Worm (Caenorhabditis elegans) whole organism, late embryonic: ENCODE results near the gene F02D8.9.

Source experiments
- C38D4.7 ChIP-seq: fragments of 200-800 bp; sonication (Bioruptor generic); optimal IDR thresholded peaks from 2 replicates; lab custom pipeline; 2018; ENCODE audit warnings: mild to moderate bottlenecking, missing genetic modification characterization, moderate library complexity, missing compliant biosample characterization
- F13H6.1 ChIP-seq: sonication (generic microtip); optimal IDR thresholded peaks from 2 replicates; lab custom pipeline; 2016; ENCODE audit warnings: missing genetic modification characterization, missing compliant biosample characterization
- K02D7.2 ChIP-seq: sonication (generic microtip); optimal IDR thresholded peaks from 2 replicates; lab custom pipeline; 2017; ENCODE audit warnings: mild to moderate bottlenecking, missing genetic modification characterization, missing compliant biosample characterization
- K09A11.1 ChIP-seq: sonication (generic microtip); optimal IDR thresholded peaks from 2 replicates; lab custom pipeline; 2017; ENCODE audit warnings: antibody characterized with exemption, mild to moderate bottlenecking, missing genetic modification characterization, missing compliant biosample characterization; ENCODE audit not compliant: insufficient read depth
- T23F11.4 ChIP-seq: fragments of 200-800 bp; sonication (Bioruptor generic); optimal IDR thresholded peaks from 2 replicates; lab custom pipeline; 2018; ENCODE audit warnings: mild to moderate bottlenecking, missing genetic modification characterization, missing compliant biosample characterization
- ceh-14 ChIP-seq: sonication (generic microtip); optimal IDR thresholded peaks from 2 replicates; lab custom pipeline; 2016; ENCODE audit warnings: missing genotype, missing genetic modification characterization, missing compliant biosample characterization
- ceh-22 ChIP-seq: sonication (generic microtip); optimal IDR thresholded peaks from 2 replicates; lab custom pipeline; 2017; ENCODE audit warnings: missing biosample characterization, missing genetic modification characterization
- ceh-24 ChIP-seq: sonication (generic microtip); optimal IDR thresholded peaks from 2 replicates; lab custom pipeline; 2016; ENCODE audit warnings: mild to moderate bottlenecking, missing genetic modification characterization, missing compliant biosample characterization
- ceh-45 ChIP-seq: fragments of 200-800 bp; sonication (Bioruptor generic); IDR thresholded peaks from 2 replicates; pipeline ENCODE4 v1.3.6; 2022; ENCODE audit warnings: missing genetic modification reagents, missing genetic modification characterization, missing compliant biosample characterization
- ceh-48 ChIP-seq: sonication (generic microtip); optimal IDR thresholded peaks from 2 replicates; lab custom pipeline; 2016; ENCODE audit warnings: missing genetic modification characterization, inconsistent platforms, missing compliant biosample characterization
- che-1 ChIP-seq: sonication (generic microtip); optimal IDR thresholded peaks from 2 replicates; lab custom pipeline; 2016; ENCODE audit warnings: mild to moderate bottlenecking, missing genetic modification characterization, missing compliant biosample characterization
- dmd-4 ChIP-seq: sonication (generic microtip); optimal IDR thresholded peaks from 2 replicates; lab custom pipeline; 2016; ENCODE audit warnings: borderline replicate concordance, missing genetic modification characterization, missing compliant biosample characterization
- dve-1 ChIP-seq: sonication (generic microtip); optimal IDR thresholded peaks from 2 replicates; lab custom pipeline; 2017; ENCODE audit warnings: antibody characterized with exemption, mild to moderate bottlenecking, missing genetic modification characterization, missing compliant biosample characterization
- elt-4 ChIP-seq: sonication (generic microtip); optimal IDR thresholded peaks from 2 replicates; lab custom pipeline; 2016; ENCODE audit warnings: missing genetic modification characterization, missing compliant biosample characterization
- eyg-1 ChIP-seq: sonication (generic microtip); optimal IDR thresholded peaks from 2 replicates; lab custom pipeline; 2016; ENCODE audit warnings: missing genotype, missing genetic modification characterization, missing compliant biosample characterization
- fax-1 ChIP-seq: sonication (generic microtip); optimal IDR thresholded peaks from 2 replicates; lab custom pipeline; 2016; ENCODE audit warnings: missing genotype, missing genetic modification characterization, missing compliant biosample characterization
- fkh-10 ChIP-seq: fragments of 150-350 bp; optimal IDR thresholded peaks from 2 replicates; lab custom pipeline; 2014; ENCODE audit warnings: missing biosample characterization, missing genetic modification reagents, missing genetic modification characterization
- fkh-6 ChIP-seq: sonication (generic microtip); optimal IDR thresholded peaks from 2 replicates; lab custom pipeline; 2016; ENCODE audit warnings: missing genetic modification characterization, missing compliant biosample characterization
- gmeb-2 ChIP-seq: sonication (generic microtip); optimal IDR thresholded peaks from 2 replicates; lab custom pipeline; 2016; ENCODE audit warnings: missing genetic modification characterization, inconsistent platforms, missing compliant biosample characterization
- hlh-15 ChIP-seq: sonication (generic microtip); optimal IDR thresholded peaks from 2 replicates; lab custom pipeline; 2016; ENCODE audit warnings: missing genetic modification characterization, missing compliant biosample characterization
- hlh-6 ChIP-seq: sonication (generic microtip); optimal IDR thresholded peaks from 2 replicates; lab custom pipeline; 2016; ENCODE audit warnings: missing genotype, missing genetic modification characterization, missing compliant biosample characterization
- lim-6 ChIP-seq: sonication (generic microtip); optimal IDR thresholded peaks from 2 replicates; lab custom pipeline; 2016; ENCODE audit warnings: missing genetic modification characterization, missing compliant biosample characterization
- lin-11 ChIP-seq: fragments of 200-800 bp; sonication (Bioruptor generic); optimal IDR thresholded peaks from 2 replicates; lab custom pipeline; 2018; ENCODE audit warnings: mild to moderate bottlenecking, missing genetic modification characterization, missing compliant biosample characterization
- madf-2 ChIP-seq: sonication (generic microtip); optimal IDR thresholded peaks from 2 replicates; lab custom pipeline; 2017; ENCODE audit warnings: missing genetic modification characterization, missing compliant biosample characterization
- nfya-1 ChIP-seq: sonication (generic microtip); optimal IDR thresholded peaks from 2 replicates; lab custom pipeline; 2017; ENCODE audit warnings: missing genetic modification characterization, mild to moderate bottlenecking, missing compliant biosample characterization, antibody characterized with exemption, moderate library complexity
- nhr-11 ChIP-seq: fragments of 150-350 bp; optimal IDR thresholded peaks from 2 replicates; lab custom pipeline; 2014; ENCODE audit warnings: missing biosample characterization, missing genetic modification characterization
- nhr-232 ChIP-seq: sonication (generic microtip); optimal IDR thresholded peaks from 2 replicates; lab custom pipeline; 2016; ENCODE audit warnings: missing genetic modification characterization, missing compliant biosample characterization
- odd-2 ChIP-seq: sonication (generic microtip); optimal IDR thresholded peaks from 2 replicates; lab custom pipeline; 2017; ENCODE audit warnings: antibody characterized with exemption, mild to moderate bottlenecking, missing genetic modification characterization, missing compliant biosample characterization
- pax-1 ChIP-seq: fragments of 150-350 bp; optimal IDR thresholded peaks from 2 replicates; lab custom pipeline; 2014; ENCODE audit warnings: missing biosample characterization, missing genetic modification characterization
- pha-2 ChIP-seq: sonication (generic microtip); optimal IDR thresholded peaks from 2 replicates; lab custom pipeline; 2017; ENCODE audit warnings: mild to moderate bottlenecking, missing genetic modification characterization, missing compliant biosample characterization
- pha-4 ChIP-seq: fragments of 150-350 bp; optimal IDR thresholded peaks from 2 replicates; lab custom pipeline; 2018; ENCODE audit warnings: missing biosample characterization, missing genetic modification reagents, missing genetic modification characterization
- pqm-1 ChIP-seq: sonication (generic microtip); optimal IDR thresholded peaks from 2 replicates; lab custom pipeline; 2016; ENCODE audit warnings: missing genetic modification characterization, missing compliant biosample characterization
- sdc-2 ChIP-seq: sonication (generic microtip); optimal IDR thresholded peaks from 2 replicates; lab custom pipeline; 2016; ENCODE audit warnings: missing genotype, missing genetic modification characterization, missing compliant biosample characterization
- tbx-7 ChIP-seq: sonication (generic microtip); optimal IDR thresholded peaks from 2 replicates; lab custom pipeline; 2016; ENCODE audit warnings: missing genotype, missing genetic modification characterization, missing compliant biosample characterization
- ttx-3 ChIP-seq: sonication (generic microtip); optimal IDR thresholded peaks from 2 replicates; lab custom pipeline; 2016; ENCODE audit warnings: missing genetic modification reagents, missing genetic modification characterization, missing compliant biosample characterization
- unc-3 ChIP-seq, 2 experiments: fragments of 200-800 bp in 1 of 2; sonication (Bioruptor generic) in 1 of 2; sonication (generic microtip) in 1 of 2; conservative IDR thresholded peaks in 1 of 2; optimal IDR thresholded peaks in 1 of 2; 2 replicates each; pipeline versions ENCODE4 v1.3.6 to Lab custom; 2016 to 2022; ENCODE audit warnings: missing compliant biosample characterization in 2 of 2, missing genetic modification characterization in 2 of 2, missing genetic modification reagents in 1 of 2
- unc-42 ChIP-seq: sonication (generic microtip); optimal IDR thresholded peaks from 2 replicates; lab custom pipeline; 2016; ENCODE audit warnings: missing genotype, missing genetic modification characterization, missing compliant biosample characterization
- unc-55 ChIP-seq: sonication (generic microtip); optimal IDR thresholded peaks from 2 replicates; lab custom pipeline; 2017; ENCODE audit warnings: missing biosample characterization, missing genetic modification reagents, missing genetic modification characterization
- unc-86 ChIP-seq: sonication (generic microtip); optimal IDR thresholded peaks from 2 replicates; lab custom pipeline; 2016; ENCODE audit warnings: missing genetic modification characterization, missing compliant biosample characterization

F02D8.9 gene

ce11 chrV:14948566-14948965, 7.0 kb downstream of the F02D8.9 start:
- TF ChIP-seq ttx-3 (no peak), fkh-6 (tag; lab: Kevin White, UChicago) (no peak), ceh-22 (no peak), unc-86 (tag; lab: Kevin White, UChicago) (no peak), dve-1 (no peak)
- TF ChIP-seq, all 69 proteins: peak for 0

DNA sequence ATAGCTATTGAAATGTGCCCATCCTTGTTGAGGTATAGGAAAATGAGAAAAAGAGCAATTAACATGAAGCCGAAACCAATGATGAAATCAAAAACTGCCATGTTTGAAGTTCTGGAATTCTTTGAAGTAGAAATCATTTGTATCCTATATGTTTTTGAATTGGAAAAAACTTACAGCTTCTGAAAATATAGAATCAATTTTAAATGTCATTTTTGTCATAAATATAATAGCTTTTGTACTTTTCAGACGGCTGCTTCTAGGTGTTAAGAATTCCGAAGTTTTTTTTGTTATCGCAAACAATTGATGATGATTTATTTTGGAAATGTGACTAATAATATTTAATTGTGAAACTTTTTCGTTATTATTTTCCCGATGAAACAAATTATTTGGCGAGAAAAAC, 8.6 kb downstream of the F02D8.9 start, which contains the start of gene C30G7.4:
C30G7.4 (minus strand) TSS at position 101 of the 400 bp plus-strand sequence.
- no peak for TF ChIP-seq hlh-15 (tag; lab: Kevin White, UChicago)
- TF ChIP-seq lim-6 (tag; lab: Kevin White, UChicago), result no peak
- TF ChIP-seq pax-1 (tag; lab: Kevin White, UChicago), result no peak
- no peak for TF ChIP-seq madf-2 (tag; lab: Kevin White, UChicago)
- TF ChIP-seq tbx-7 (tag; lab: Kevin White, UChicago), result no peak
- no peak for TF ChIP-seq fkh-10
- no peak for TF ChIP-seq lin-11
- no peak for TF ChIP-seq ttx-3
- TF ChIP-seq ceh-45, result no peak
- no peak for TF ChIP-seq pha-2 (tag; lab: Kevin White, UChicago)
- no peak for TF ChIP-seq hlh-6 (tag; lab: Kevin White, UChicago)
- no peak for TF ChIP-seq K09A11.1 (tag; lab: Kevin White, UChicago)
- no peak for TF ChIP-seq pha-4 (tag; lab: Kevin White, UChicago)
- TF ChIP-seq unc-86 (tag; lab: Kevin White, UChicago), result no peak
- no peak for TF ChIP-seq C38D4.7 (GFP tag; lab: Kevin White, UChicago)
- TF ChIP-seq odd-2 (tag; lab: Kevin White, UChicago), result no peak
- TF ChIP-seq ceh-22, result no peak
- TF ChIP-seq ceh-24, result no peak
- no peak for TF ChIP-seq dve-1
- no peak for TF ChIP-seq ceh-48
- TF ChIP-seq, all 69 proteins: peak for 0

DNA sequence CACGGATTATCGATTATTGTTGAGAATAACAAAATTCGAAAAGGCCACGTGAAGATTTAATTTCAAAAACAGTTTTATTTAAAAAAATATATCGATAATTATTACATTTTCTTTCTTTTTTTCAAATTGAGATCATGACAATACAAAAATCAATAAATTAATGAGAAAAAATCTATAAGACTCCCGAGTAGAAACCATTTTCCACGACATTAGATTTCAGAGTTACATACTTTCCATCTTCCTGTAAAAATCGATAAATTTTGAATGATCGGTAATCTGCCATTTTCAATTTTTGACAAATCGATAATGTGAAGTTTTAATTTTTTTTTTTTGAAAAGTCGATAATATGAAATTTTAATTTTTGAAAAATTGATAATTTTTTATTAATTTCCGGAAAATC, 9.9 kb downstream of the F02D8.9 start, which contains the start of gene C30G7.3:
C30G7.3 (minus strand) TSS at position 8 of the 400 bp plus-strand sequence.
- TF ChIP-seq che-1, result no peak
- TF ChIP-seq nfya-1 (tag; lab: Kevin White, UChicago), result no peak
- no peak for TF ChIP-seq elt-4 (tag; lab: Kevin White, UChicago)
- TF ChIP-seq pax-1 (tag; lab: Kevin White, UChicago), result no peak
- no peak for TF ChIP-seq lim-6 (tag; lab: Kevin White, UChicago)
- no peak for TF ChIP-seq fkh-10
- no peak for TF ChIP-seq K09A11.1 (tag; lab: Kevin White, UChicago)
- no peak for TF ChIP-seq unc-3 (GFP tag; conservative IDR thresholded peaks at IDR 0.05; lab: Robert Waterston, UW)
- TF ChIP-seq unc-3 (tag; optimal IDR thresholded peaks at IDR 0.05; lab: Kevin White, UChicago), result no peak
- no peak for TF ChIP-seq lin-11
- no peak for TF ChIP-seq unc-42 (tag; lab: Kevin White, UChicago)
- TF ChIP-seq hlh-15 (tag; lab: Kevin White, UChicago), result no peak
- TF ChIP-seq ttx-3, result no peak
- no peak for TF ChIP-seq hlh-6 (tag; lab: Kevin White, UChicago)

- no peak for TF ChIP-seq pqm-1 (tag; lab: Kevin White, UChicago)
- no peak for TF ChIP-seq ceh-48
- TF ChIP-seq fax-1 (tag; lab: Kevin White, UChicago), result no peak
- TF ChIP-seq ttx-3, result no peak
- TF ChIP-seq ceh-14 (tag; lab: Kevin White, UChicago), result no peak
These were observed 10.5 kb downstream of the F02D8.9 start for ce11 chrV:14945124-14945523.

DNA sequence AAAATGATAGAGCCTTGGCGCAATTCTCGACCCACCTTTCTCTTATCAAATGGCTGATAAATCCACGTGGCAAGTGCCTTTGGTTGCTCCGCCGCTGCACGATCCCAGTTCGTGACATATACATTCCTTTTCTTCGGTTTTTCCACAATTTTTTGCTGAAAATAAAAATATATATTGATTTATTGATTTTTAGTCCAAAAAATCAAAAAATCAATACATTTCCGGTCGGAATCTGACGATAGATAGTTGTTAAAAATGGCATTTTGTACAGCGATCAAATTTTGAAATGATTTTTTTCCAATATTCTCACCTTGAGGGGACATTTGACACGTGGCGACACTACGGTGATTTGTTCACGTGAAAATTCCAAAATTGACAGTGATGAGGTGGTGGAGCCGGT, 11.8 kb downstream of the F02D8.9 start:
- TF ChIP-seq T23F11.4 (GFP tag; lab: Kevin White, UChicago) (no peak), nhr-11 (tag; lab: Kevin White, UChicago) (no peak), sdc-2 (tag; lab: Kevin White, UChicago) (no peak), eyg-1 (tag; lab: Kevin White, UChicago) (no peak), F13H6.1 (tag; lab: Kevin White, UChicago) (no peak), gmeb-2 (tag; lab: Kevin White, UChicago) (no peak), tbx-7 (tag; lab: Kevin White, UChicago) (no peak), unc-55 (no peak), dmd-4 (tag; lab: Kevin White, UChicago) (no peak), nhr-232 (no peak), K02D7.2 (no peak)
